Worm (Caenorhabditis elegans) whole organism, L1 larva: ENCODE results near the gene srb-13.

ENCODE experiments used
- C04F5.9 ChIP-seq: sonication (generic microtip); optimal IDR thresholded peaks from 2 replicates; lab custom pipeline; 2016; ENCODE audit warnings: missing genetic modification characterization, missing compliant biosample characterization
- C34B4.2 ChIP-seq: sonication (generic microtip); optimal IDR thresholded peaks from 2 replicates; lab custom pipeline; 2017; ENCODE audit warnings: mild to moderate bottlenecking, missing genetic modification characterization, missing compliant biosample characterization
- Y116A8C.19 ChIP-seq: sonication (generic microtip); optimal IDR thresholded peaks from 2 replicates; lab custom pipeline; 2016; ENCODE audit warnings: missing compliant biosample characterization, missing genetic modification characterization, borderline replicate concordance
- aly-2 ChIP-seq: fragments of 150-350 bp; optimal IDR thresholded peaks from 2 replicates; lab custom pipeline; 2014; ENCODE audit warnings: missing biosample characterization, missing genetic modification characterization
- blmp-1 ChIP-seq: fragments of 150-350 bp; optimal IDR thresholded peaks from 2 replicates; lab custom pipeline; 2014; ENCODE audit warnings: missing biosample characterization, missing genetic modification characterization
- ceh-8 ChIP-seq: fragments of 200-800 bp; sonication (Bioruptor generic); optimal IDR thresholded peaks from 2 replicates; lab custom pipeline; 2018; ENCODE audit warnings: mild to moderate bottlenecking, missing genetic modification characterization, moderate library complexity, missing compliant biosample characterization
- ceh-88 ChIP-seq: fragments of 200-800 bp; sonication (Bioruptor generic); IDR thresholded peaks from 2 replicates; pipeline ENCODE4 v1.3.6; 2022; ENCODE audit warnings: missing genetic modification characterization, missing compliant biosample characterization
- ceh-90 ChIP-seq: sonication (generic microtip); optimal IDR thresholded peaks from 2 replicates; lab custom pipeline; 2016; ENCODE audit warnings: missing genetic modification characterization, missing compliant biosample characterization
- efl-1 ChIP-seq, 4 experiments: fragments of 150-350 bp; optimal IDR thresholded peaks in 3 of 4; peaks in 1 of 4; 1 replicate in 1 of 4; 2 replicates in 3 of 4; lab custom pipeline; 2014; ENCODE audit warnings: missing biosample characterization in 2 of 4, missing genetic modification characterization in 2 of 4, missing genetic modification reagents in 2 of 4
- egl-13 ChIP-seq: sonication (generic microtip); optimal IDR thresholded peaks from 2 replicates; lab custom pipeline; 2016; ENCODE audit warnings: missing genotype, missing genetic modification reagents, missing genetic modification characterization, missing compliant biosample characterization
- egl-27 ChIP-seq, 2 experiments: fragments of 150-350 bp in 1 of 2; sonication (generic microtip); optimal IDR thresholded peaks; 3 replicates each; lab custom pipeline; 2017 to 2018; ENCODE audit warnings: missing biosample characterization in 2 of 2, missing genetic modification characterization in 2 of 2, missing genetic modification reagents in 2 of 2
- elt-2 ChIP-seq: sonication (generic microtip); optimal IDR thresholded peaks from 2 replicates; lab custom pipeline; 2016; ENCODE audit warnings: missing genetic modification characterization, mild to moderate bottlenecking, inconsistent platforms, missing compliant biosample characterization, missing genetic modification reagents
- elt-3 ChIP-seq, 6 experiments: fragments of 150-350 bp in 1 of 6; sonication (generic microtip); optimal IDR thresholded peaks; 2 replicates each; lab custom pipeline; 2017 to 2018; ENCODE audit warnings: missing biosample characterization in 6 of 6, missing genetic modification characterization in 6 of 6, inconsistent platforms in 1 of 6
- fos-1 ChIP-seq: fragments of 150-350 bp; optimal IDR thresholded peaks from 2 replicates; lab custom pipeline; 2014; ENCODE audit warnings: missing biosample characterization, missing genetic modification characterization
- hlh-4 ChIP-seq: sonication (generic microtip); optimal IDR thresholded peaks from 2 replicates; lab custom pipeline; 2016; ENCODE audit warnings: mild to moderate bottlenecking, missing genetic modification characterization, missing compliant biosample characterization
- isw-1 ChIP-seq: fragments of 200-800 bp; sonication (Bioruptor generic); IDR thresholded peaks from 2 replicates; pipeline ENCODE4 v1.3.6; 2022; ENCODE audit warnings: missing genetic modification characterization, missing compliant biosample characterization
- lin-13 ChIP-seq: fragments of 150-350 bp; optimal IDR thresholded peaks from 2 replicates; lab custom pipeline; 2014; ENCODE audit warnings: missing biosample characterization, missing genetic modification reagents, missing genetic modification characterization
- lin-35 ChIP-seq, 2 experiments: fragments of 150-350 bp; optimal IDR thresholded peaks; 2 replicates each; lab custom pipeline; 2014; ENCODE audit warnings: missing biosample characterization in 2 of 2, missing genetic modification characterization in 2 of 2, missing genetic modification reagents in 2 of 2
- nhr-11 ChIP-seq: fragments of 150-350 bp; optimal IDR thresholded peaks from 2 replicates; lab custom pipeline; 2014; ENCODE audit warnings: missing biosample characterization, missing genetic modification characterization
- nhr-12 ChIP-seq: sonication (generic microtip); optimal IDR thresholded peaks from 2 replicates; lab custom pipeline; 2017; ENCODE audit warnings: missing biosample characterization, missing genetic modification characterization
- nhr-20 ChIP-seq: sonication (generic microtip); optimal IDR thresholded peaks from 2 replicates; lab custom pipeline; 2016; ENCODE audit warnings: mild to moderate bottlenecking, missing genetic modification characterization, missing compliant biosample characterization
- nhr-237 ChIP-seq: fragments of 150-350 bp; optimal IDR thresholded peaks from 2 replicates; lab custom pipeline; 2014; ENCODE audit warnings: missing biosample characterization, missing genetic modification characterization
- nhr-28 ChIP-seq: fragments of 150-350 bp; optimal IDR thresholded peaks from 2 replicates; lab custom pipeline; 2014; ENCODE audit warnings: missing biosample characterization, missing genetic modification characterization
- nhr-47 ChIP-seq: sonication (generic microtip); optimal IDR thresholded peaks from 2 replicates; lab custom pipeline; 2016; ENCODE audit warnings: mild to moderate bottlenecking, missing genetic modification characterization, moderate library complexity, missing compliant biosample characterization
- nhr-71 ChIP-seq: sonication (generic microtip); optimal IDR thresholded peaks from 2 replicates; lab custom pipeline; 2016; ENCODE audit warnings: mild to moderate bottlenecking, missing genetic modification characterization, moderate library complexity, missing compliant biosample characterization
- nhr-76 ChIP-seq: sonication (generic microtip); optimal IDR thresholded peaks from 2 replicates; lab custom pipeline; 2017; ENCODE audit warnings: missing biosample characterization, missing genetic modification characterization
- nhr-85 ChIP-seq: sonication (generic microtip); peaks from one replicate; lab custom pipeline; 2016; ENCODE audit warnings: missing genetic modification characterization, inconsistent platforms, missing compliant biosample characterization
- pax-3 ChIP-seq: fragments of 200-800 bp; sonication (Bioruptor generic); optimal IDR thresholded peaks from 2 replicates; lab custom pipeline; 2018; ENCODE audit warnings: mild to moderate bottlenecking, missing genetic modification characterization, moderate library complexity, missing compliant biosample characterization
- skn-1 ChIP-seq: fragments of 150-350 bp; optimal IDR thresholded peaks from 2 replicates; lab custom pipeline; 2014; ENCODE audit warnings: missing biosample characterization, missing genetic modification characterization
- sptf-1 ChIP-seq: fragments of 150-350 bp; optimal IDR thresholded peaks from 2 replicates; lab custom pipeline; 2014; ENCODE audit warnings: missing biosample characterization, missing genetic modification characterization
- unc-130 ChIP-seq: fragments of 150-350 bp; optimal IDR thresholded peaks from 2 replicates; lab custom pipeline; 2017; ENCODE audit warnings: missing biosample characterization, missing genetic modification characterization, inconsistent platforms
- unc-98 ChIP-seq: fragments of 200-800 bp; sonication (Bioruptor generic); IDR thresholded peaks from 2 replicates; pipeline ENCODE4 v1.3.6; 2022; ENCODE audit warnings: missing genetic modification characterization, missing compliant biosample characterization
- xbp-1 ChIP-seq: sonication (generic microtip); optimal IDR thresholded peaks from 2 replicates; lab custom pipeline; 2016; ENCODE audit warnings: missing genetic modification characterization, missing compliant biosample characterization
- zip-4 ChIP-seq: fragments of 200-800 bp; sonication (Bioruptor generic); optimal IDR thresholded peaks from 2 replicates; lab custom pipeline; 2018; ENCODE audit warnings: mild to moderate bottlenecking, missing genetic modification characterization, moderate library complexity, missing compliant biosample characterization
- ztf-4 ChIP-seq: fragments of 150-350 bp; optimal IDR thresholded peaks from 2 replicates; lab custom pipeline; 2014; ENCODE audit warnings: missing biosample characterization, missing genetic modification characterization

The srb-13 gene

DNA sequence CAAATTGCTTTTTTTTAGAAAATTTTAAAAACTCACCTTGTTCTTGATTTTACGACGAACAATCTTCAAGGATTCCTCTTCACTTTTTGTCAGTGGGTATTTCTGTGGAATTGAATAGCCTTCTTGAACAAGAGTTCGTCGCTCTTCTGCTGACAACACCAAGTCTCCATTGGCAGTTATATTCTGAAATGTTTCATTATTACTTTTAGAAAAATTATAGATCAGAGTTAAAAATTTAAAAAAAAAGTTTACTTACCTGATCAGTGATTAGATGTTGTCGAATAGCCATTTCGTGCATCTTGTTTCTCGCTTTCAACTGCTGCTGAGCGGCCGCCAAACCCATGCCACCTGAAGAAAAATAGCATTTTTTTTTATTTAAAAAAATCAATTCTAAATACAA lies 22.8 kb upstream of the srb-13 start:
- no peak for TF ChIP-seq unc-130 (tag; lab: Kevin White, UChicago)
- TF ChIP-seq efl-1 (optimal IDR thresholded peaks at IDR 0.05; lab: Kevin White, UChicago), result no peak
- peak in 1 of 2 experiments; percentile 62 for TF ChIP-seq efl-1 (GFP tag; optimal IDR thresholded peaks at IDR 0.05 in 1 of 2; lab: Kevin White, UChicago)
- no peak for TF ChIP-seq blmp-1 (tag; lab: Kevin White, UChicago)

DNA sequence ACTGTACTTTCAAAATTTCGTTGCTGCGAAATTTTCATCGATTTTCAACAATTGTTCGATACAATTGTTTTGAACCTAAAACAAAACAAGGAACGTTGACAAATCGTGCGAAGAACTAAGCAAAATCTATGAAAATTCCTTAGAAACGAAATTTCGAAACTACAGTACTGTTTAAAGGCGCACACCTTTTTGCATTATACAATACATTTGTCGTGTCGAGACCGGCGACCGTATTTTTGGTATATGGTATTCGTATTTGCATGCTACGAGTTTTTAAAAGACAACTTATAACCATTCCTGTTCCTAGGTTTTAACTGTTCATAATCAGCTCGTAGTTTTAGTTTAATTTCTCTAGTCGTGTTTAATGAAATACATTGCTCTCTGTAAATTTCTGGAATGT lies 21.2 kb upstream of the srb-13 start:
- TF ChIP-seq zip-4 (GFP tag; lab: Kevin White, UChicago) (peak; percentile 7), elt-2 (peak; percentile 1), hlh-4 (tag; lab: Kevin White, UChicago) (no peak)

DNA sequence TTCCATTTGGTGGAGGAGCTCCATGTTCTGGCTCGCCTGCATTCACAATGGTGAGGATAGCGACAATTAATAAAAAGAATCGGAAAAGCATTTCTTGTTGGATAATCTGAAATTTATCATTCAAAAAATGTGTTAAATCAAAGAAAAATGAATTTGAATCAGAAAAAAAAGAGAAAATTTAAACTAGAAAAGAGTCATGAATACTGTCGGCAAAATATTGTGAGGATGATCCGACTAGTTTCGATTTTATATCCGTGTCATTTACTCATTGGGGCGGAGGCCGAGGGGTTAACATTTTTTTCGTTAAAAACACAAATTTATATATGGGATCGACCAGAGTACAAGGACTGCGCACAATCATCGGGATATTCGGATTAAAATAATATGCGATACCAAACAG lies 20.5 kb upstream of the srb-13 start, which contains the start of gene C27D6.12:
C27D6.12 (minus strand) TSS at position 101 of the 400 bp plus-strand sequence.
- TF ChIP-seq egl-27 (tag; optimal IDR thresholded peaks at IDR 0.05; lab: Kevin White, UChicago) (no peak), ztf-4 (tag; lab: Kevin White, UChicago) (no peak), nhr-71 (tag; lab: Kevin White, UChicago) (no peak), pax-3 (no peak), aly-2 (tag; lab: Kevin White, UChicago) (no peak)

DNA sequence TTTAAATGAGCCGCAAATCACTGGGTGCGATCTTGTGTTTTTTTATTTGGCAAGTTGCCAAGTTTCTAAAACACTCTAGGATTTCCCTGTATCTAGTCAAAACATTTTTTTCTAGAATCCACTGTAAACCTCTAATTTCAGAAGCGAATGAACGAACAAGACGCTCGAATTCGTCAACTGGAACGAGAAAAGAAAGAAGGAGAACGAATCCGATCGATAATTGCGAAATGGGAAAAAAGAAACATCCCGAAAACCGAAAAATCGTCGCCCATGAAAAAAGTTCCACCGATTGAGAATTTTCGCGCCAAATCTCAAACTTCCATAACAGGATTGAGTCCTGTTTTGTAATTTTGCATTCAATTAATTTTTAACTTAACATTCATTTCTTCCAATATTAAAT lies 19.5 kb upstream of the srb-13 start:
- no peak for TF ChIP-seq Y116A8C.19 (tag; lab: Kevin White, UChicago)
- no peak for TF ChIP-seq C04F5.9 (tag; lab: Kevin White, UChicago)
- TF ChIP-seq skn-1 (tag; lab: Kevin White, UChicago), result no peak
- no peak for TF ChIP-seq sptf-1 (tag; lab: Kevin White, UChicago)
- no peak for TF ChIP-seq ceh-8
- no peak for TF ChIP-seq lin-35 (GFP tag; optimal IDR thresholded peaks at IDR 0.05; lab: Kevin White, UChicago)
- TF ChIP-seq nhr-20 (tag; lab: Kevin White, UChicago), result no peak
- TF ChIP-seq egl-13, result no peak
- TF ChIP-seq fos-1 (tag; lab: Kevin White, UChicago), result no peak
- no peak for TF ChIP-seq ceh-88 (GFP tag; lab: Robert Waterston, UW)

DNA sequence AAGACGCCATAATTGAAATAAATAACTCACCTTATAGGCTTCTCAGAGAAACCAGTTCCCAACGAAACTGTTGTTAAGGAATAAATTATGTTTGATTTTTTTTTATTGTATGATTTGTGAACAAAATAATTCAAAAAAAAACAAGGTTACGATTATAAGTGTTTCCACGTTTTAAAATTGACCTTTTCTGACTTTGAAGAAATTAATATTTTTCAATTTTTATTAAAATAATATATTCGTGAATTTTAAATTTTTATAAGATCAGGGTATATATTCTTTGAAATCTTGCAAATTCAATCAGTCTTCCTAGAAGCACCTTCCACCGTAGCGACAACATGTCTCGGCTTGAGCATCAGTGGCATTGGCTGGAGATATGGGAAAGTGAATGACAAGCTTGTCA lies 16.9 kb upstream of the srb-13 start, which contains the start of gene C27D6.3:
C27D6.3 (minus strand) TSS at position 101 of the 400 bp plus-strand sequence.
- TF ChIP-seq C34B4.2 (tag; lab: Kevin White, UChicago) (no peak), xbp-1 (no peak), nhr-85 (tag; lab: Kevin White, UChicago) (no peak), isw-1 (no peak), efl-1 (optimal IDR thresholded peaks at IDR 0.05; lab: Kevin White, UChicago) (no peak), efl-1 (GFP tag; optimal IDR thresholded peaks at IDR 0.05 in 1 of 2; lab: Kevin White, UChicago) (no peak), nhr-12 (tag; lab: Kevin White, UChicago) (no peak), nhr-47 (tag; lab: Kevin White, UChicago) (no peak), ceh-90 (tag; lab: Kevin White, UChicago) (no peak), nhr-11 (tag; lab: Kevin White, UChicago) (no peak), skn-1 (tag; lab: Kevin White, UChicago) (no peak), nhr-28 (tag; lab: Kevin White, UChicago) (no peak), elt-3 (tag; optimal IDR thresholded peaks at IDR 0.05; lab: Kevin White, UChicago) (no peak), nhr-76 (tag; lab: Kevin White, UChicago) (no peak), nhr-237 (no peak), lin-13 (no peak), unc-98 (GFP tag; lab: Robert Waterston, UW) (no peak)
